Fruit fly (Drosophila melanogaster): ENCODE data around the gene rod.
A peak's percentile ranks its signal among the peaks of the same experiment; 100 is the strongest.

Gene rod

DNA sequence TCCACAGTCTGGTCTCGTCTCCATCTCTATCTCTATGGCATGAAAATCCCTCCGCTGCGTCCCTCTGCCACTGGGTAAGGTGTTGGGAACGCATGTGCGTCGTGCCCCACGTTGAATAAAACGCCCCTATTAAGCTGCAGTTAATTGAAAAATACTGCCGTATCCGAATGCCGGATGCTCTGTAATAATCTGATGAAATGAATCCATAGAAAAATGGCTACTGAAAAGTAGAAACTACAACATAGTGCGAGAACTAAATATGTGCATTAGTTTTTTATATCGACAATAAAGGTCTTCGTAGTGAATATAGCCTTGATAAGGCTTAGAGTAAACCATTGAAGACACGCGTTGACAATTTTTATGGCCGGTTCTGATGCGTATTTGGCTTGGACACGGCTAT lies 14.0 kb upstream of the rod start (continued):
- TF ChIP-seq CG2202 (tag; optimal IDR thresholded peaks at IDR 0.05) (peak; percentile 40), H15 (GFP tag; IDR thresholded peaks at IDR 0.05) (peak; percentile 38; the same call in 1 of the 3 replicates), CG15479 (GFP tag; optimal IDR thresholded peaks at IDR 0.05) (no peak), CG16863 (GFP tag; optimal IDR thresholded peaks at IDR 0.05) (peak; percentile 42), CG8281 (tag; optimal IDR thresholded peaks at IDR 0.05) (no peak), Gug (GFP tag; IDR thresholded peaks at IDR 0.05) (peak; percentile 23; the same call in 1 of the 4 replicates), MTF-1 (GFP tag; optimal IDR thresholded peaks at IDR 0.05; ENCODE audit: borderline replicate concordance) (no peak), CG10267 (tag; optimal IDR thresholded peaks at IDR 0.05) (peak; percentile 44), CG14441 (GFP tag; IDR thresholded peaks at IDR 0.05) (peak; percentile 54; the same call in 1 of the 2 replicates), dpn (GFP tag; optimal IDR thresholded peaks at IDR 0.05) (peak; percentile 18 to 32), Scr (GFP tag; IDR thresholded peaks at IDR 0.05; ENCODE audit: partially characterized antibody) (no peak), Rfx (GFP tag; IDR thresholded peaks at IDR 0.05) (peak; percentile 40; the same call in 1 of the 2 replicates), CG15073 (GFP tag; optimal IDR thresholded peaks at IDR 0.05) (no peak), nmo (GFP tag; optimal IDR thresholded peaks at IDR 0.05) (peak; percentile 75), CG7556 (GFP tag; optimal IDR thresholded peaks at IDR 0.05) (peak; percentile 35), CG8359 (GFP tag; optimal IDR thresholded peaks at IDR 0.05; ENCODE audit: borderline replicate concordance) (peak; percentile 4), so (GFP tag; IDR thresholded peaks at IDR 0.05) (0 out of 3 replicates have a peak, but pooled peaks have one; percentile 51), zen2 (GFP tag; IDR thresholded peaks at IDR 0.05; ENCODE audit: partially characterized antibody) (no peak), ATbp (GFP tag; optimal IDR thresholded peaks at IDR 0.05) (peak; percentile 13), CG4730 (GFP tag; IDR thresholded peaks at IDR 0.05) (peak; percentile 53), CG13424 (tag; optimal IDR thresholded peaks at IDR 0.05) (peak; percentile 58), CG9727 (GFP tag; optimal IDR thresholded peaks at IDR 0.05) (peak; percentile 52), jumu (GFP tag; optimal IDR thresholded peaks at IDR 0.05) (no peak), CG6272 (GFP tag; IDR thresholded peaks at IDR 0.05) (no peak), Fer2 (tag; optimal IDR thresholded peaks at IDR 0.05) (no peak), sim (GFP tag; IDR thresholded peaks at IDR 0.05) (0 out of 2 replicates have a peak, but pooled peaks have one; percentile 50), NfI (GFP tag; optimal IDR thresholded peaks at IDR 0.05) (peak; percentile 14), Six4 (GFP tag; optimal IDR thresholded peaks at IDR 0.05) (peak; percentile 17), YL-1 (GFP tag; optimal IDR thresholded peaks at IDR 0.05) (no peak), Nf-YA (GFP tag; IDR thresholded peaks at IDR 0.05) (0 out of 2 replicates have a peak, but pooled peaks have one; percentile 56), bowl (GFP tag; IDR thresholded peaks at IDR 0.05) (no peak), Asciz (GFP tag; optimal IDR thresholded peaks at IDR 0.05) (peak; percentile 11), BtbVII (GFP tag; optimal IDR thresholded peaks at IDR 0.05) (no peak), CG6689 (GFP tag; IDR thresholded peaks at IDR 0.05) (peak; percentile 76), dimm (GFP tag; IDR thresholded peaks at IDR 0.05) (peak; percentile 64), CG15601 (tag; optimal IDR thresholded peaks at IDR 0.05) (peak; percentile 61), Hsf (GFP tag; optimal IDR thresholded peaks at IDR 0.05) (peak; percentile 16), NK7.1 (GFP tag; optimal IDR thresholded peaks at IDR 0.05) (peak; percentile 20), E2f2 (GFP tag; IDR thresholded peaks at IDR 0.05) (0 out of 2 replicates have a peak, but pooled peaks have one; percentile 11), fd96Cb (tag; optimal IDR thresholded peaks at IDR 0.05) (peak; percentile 68), hkb (optimal IDR thresholded peaks at IDR 0.05) (no peak), hkb (GFP tag; IDR thresholded peaks at IDR 0.05) (peak; percentile 68), pan (optimal IDR thresholded peaks at IDR 0.05) (no peak), pan (GFP tag; optimal IDR thresholded peaks at IDR 0.05 in 1 of 2, IDR thresholded peaks at IDR 0.05 in 1 of 2) (peak in 1 of 2 experiments; percentile 32), ken (GFP tag; IDR thresholded peaks at IDR 0.05) (peak; percentile 74; the same call in 2 of the 3 replicates), Pdp1 (GFP tag; optimal IDR thresholded peaks at IDR 0.05) (peak in 1 of 2 experiments; percentile 10), Oaz (GFP tag; IDR thresholded peaks at IDR 0.05) (no peak), Ssrp (tag; optimal IDR thresholded peaks at IDR 0.05) (peak; percentile 60), Hr3 (GFP tag; optimal IDR thresholded peaks at IDR 0.05) (peak; percentile 40), az2 (GFP tag; optimal IDR thresholded peaks at IDR 0.05) (peak; percentile 40), dysf (GFP tag; IDR thresholded peaks at IDR 0.05) (peak; percentile 58; the same call in 2 of the 3 replicates)

Measured in whole organism, embryonic.